Worm (Caenorhabditis elegans): ENCODE data around the gene ndua-12.
"Not testable (repeated sequence)": the region's sequence is repeated elsewhere in the genome, so short reads cannot be mapped to it uniquely, and the experiment has no call there.

- TF ChIP-seq T22C8.4 (GFP tag; IDR thresholded peaks at IDR 0.05); cog-1 (tag; optimal IDR thresholded peaks at IDR 0.05); klf-2 (GFP tag; conservative IDR thresholded peaks at IDR 0.05); tab-1 (GFP tag; IDR thresholded peaks at IDR 0.05); ztf-29 (GFP tag; IDR thresholded peaks at IDR 0.05); ztf-23 (GFP tag; IDR thresholded peaks at IDR 0.05); flt-1 (GFP tag; IDR thresholded peaks at IDR 0.05); med-1 (GFP tag; optimal IDR thresholded peaks at IDR 0.05; ENCODE audit: insufficient read depth): not testable (repeated sequence)
These were observed at the start of gene ndua-12 for ce11 chrIV:2719734-2720133.

Measured in whole organism, midembryonic.